Fruit fly (Drosophila melanogaster) whole organism, adult: Measurements from ENCODE around the gene ppk10.

Source experiments
- CG11617 ChIP-seq: fragments of 200-800 bp; sonication (Bioruptor generic); optimal IDR thresholded peaks from 2 replicates; lab custom pipeline; 2017; ENCODE audit warnings: mild to moderate bottlenecking, missing biosample characterization, missing genetic modification reagents, missing genetic modification characterization
- CG12768 ChIP-seq: fragments of 200-800 bp; sonication (Bioruptor generic); optimal IDR thresholded peaks from 2 replicates; lab custom pipeline; 2017; ENCODE audit warnings: missing biosample characterization, missing genetic modification characterization, mild to moderate bottlenecking, moderate library complexity, missing genetic modification reagents
- CG14711 ChIP-seq: fragments of 200-800 bp; sonication (Bioruptor generic); optimal IDR thresholded peaks from 2 replicates; lab custom pipeline; 2018; ENCODE audit warnings: missing biosample characterization, mild to moderate bottlenecking, missing genetic modification characterization, moderate library complexity
- CG1620 ChIP-seq: fragments of 200-800 bp; sonication (Bioruptor generic); optimal IDR thresholded peaks from 2 replicates; lab custom pipeline; 2016; ENCODE audit warnings: missing biosample characterization, missing genetic modification characterization
- CG33017 ChIP-seq: fragments of 200-800 bp; sonication (Bioruptor generic); optimal IDR thresholded peaks from 2 replicates; lab custom pipeline; 2018; ENCODE audit warnings: missing biosample characterization, mild to moderate bottlenecking, missing genetic modification characterization, moderate library complexity
- CG5204 ChIP-seq: fragments of 200-800 bp; sonication (Bioruptor generic); optimal IDR thresholded peaks from 2 replicates; lab custom pipeline; 2016; ENCODE audit warnings: missing biosample characterization, missing genetic modification characterization
- CG7045 ChIP-seq: fragments of 200-800 bp; sonication (Bioruptor generic); optimal IDR thresholded peaks from 2 replicates; lab custom pipeline; 2017; ENCODE audit warnings: missing biosample characterization, mild to moderate bottlenecking, missing genetic modification characterization
- CG7101 ChIP-seq: fragments of 200-800 bp; sonication (Bioruptor generic); optimal IDR thresholded peaks from 2 replicates; lab custom pipeline; 2018; ENCODE audit warnings: missing biosample characterization, mild to moderate bottlenecking, missing genetic modification characterization, moderate library complexity
- Clk ChIP-seq: fragments of 200-800 bp; sonication (Bioruptor generic); optimal IDR thresholded peaks from 2 replicates; lab custom pipeline; 2017; ENCODE audit warnings: missing biosample characterization, missing genetic modification characterization
- Crg-1 ChIP-seq: fragments of 200-800 bp; sonication (Bioruptor generic); optimal IDR thresholded peaks from 2 replicates; lab custom pipeline; 2016; ENCODE audit warnings: missing biosample characterization, missing genetic modification characterization
- Hr96 ChIP-seq: fragments of 200-800 bp; sonication (Bioruptor generic); optimal IDR thresholded peaks from 2 replicates; lab custom pipeline; 2016; ENCODE audit warnings: missing biosample characterization, missing genetic modification characterization
- Mnt ChIP-seq: fragments of 200-800 bp; sonication (Bioruptor generic); optimal IDR thresholded peaks from 2 replicates; lab custom pipeline; 2016; ENCODE audit warnings: missing biosample characterization, mild to moderate bottlenecking, missing genetic modification characterization
- bab1 ChIP-seq: fragments of 200-800 bp; sonication (Bioruptor generic); optimal IDR thresholded peaks from 3 replicates; lab custom pipeline; 2019; ENCODE audit warnings: missing biosample characterization, mild to moderate bottlenecking, missing genetic modification characterization, moderate library complexity
- cic ChIP-seq: fragments of 200-800 bp; sonication (Bioruptor generic); optimal IDR thresholded peaks from 2 replicates; lab custom pipeline; 2017; ENCODE audit warnings: missing biosample characterization, mild to moderate bottlenecking, missing genetic modification characterization, moderate library complexity
- cnc ChIP-seq, 2 experiments: fragments of >200 bp; optimal IDR thresholded peaks; 2 replicates each; lab custom pipeline; 2017
- kay ChIP-seq: fragments of 200-800 bp; sonication (Bioruptor generic); peaks from one replicate; lab custom pipeline; 2016; ENCODE audit warnings: missing biosample characterization, missing genetic modification characterization, borderline replicate concordance
- ovo ChIP-seq: fragments of 200-800 bp; sonication (Bioruptor generic); optimal IDR thresholded peaks from 2 replicates; lab custom pipeline; 2016; ENCODE audit warnings: missing biosample characterization, missing genetic modification characterization
- pad ChIP-seq: fragments of 200-800 bp; sonication (Bioruptor generic); optimal IDR thresholded peaks from 3 replicates; lab custom pipeline; 2017; ENCODE audit warnings: missing biosample characterization, missing genetic modification characterization, mild to moderate bottlenecking, moderate library complexity, missing genetic modification reagents
- tj ChIP-seq: fragments of 200-800 bp; sonication (Bioruptor generic); optimal IDR thresholded peaks from 3 replicates; lab custom pipeline; 2017; ENCODE audit warnings: missing biosample characterization, mild to moderate bottlenecking, missing genetic modification characterization, moderate library complexity
- toe ChIP-seq: fragments of 200-800 bp; sonication (Bioruptor generic); optimal IDR thresholded peaks from 2 replicates; lab custom pipeline; 2016; ENCODE audit warnings: missing biosample characterization, missing genetic modification characterization

The ppk10 gene

dm6 chr2L:10452296-10452695 lies at the start of gene ppk10:
Gene ppk10 (minus strand): TSS chr2L:10452396.
- no peak for TF ChIP-seq Clk
- no peak for TF ChIP-seq ovo
- TF ChIP-seq Hr96 = no peak
- no peak for TF ChIP-seq CG11617 (GFP tag; lab: Kevin White, UChicago)
- TF ChIP-seq CG7101 (tag; lab: Kevin White, UChicago) = no peak
- TF ChIP-seq cic (GFP tag; lab: Kevin White, UChicago) = no peak
- TF ChIP-seq pad (GFP tag; lab: Kevin White, UChicago) = no peak
- no peak for TF ChIP-seq kay
- no peak for TF ChIP-seq CG14711 (tag; lab: Kevin White, UChicago)
- TF ChIP-seq toe (GFP tag; lab: Kevin White, UChicago) = no peak
- no peak for TF ChIP-seq CG33017 (tag; lab: Kevin White, UChicago)
- TF ChIP-seq CG12768 = no peak
- TF ChIP-seq cnc (optimal IDR thresholded peaks at IDR 0.05; lab: Kevin White, UChicago) = no peak

- TF ChIP-seq Mnt (GFP tag; lab: Kevin White, UChicago) (peak; percentile 21), CG14711 (tag; lab: Kevin White, UChicago) (no peak), ovo (no peak), CG33017 (tag; lab: Kevin White, UChicago) (no peak), Crg-1 (GFP tag; lab: Kevin White, UChicago) (no peak), Clk (no peak), kay (peak; percentile 95), tj (peak; percentile 67), cnc (optimal IDR thresholded peaks at IDR 0.05; lab: Kevin White, UChicago) (no peak), CG12768 (no peak), CG1620 (GFP tag; lab: Kevin White, UChicago) (no peak), CG7045 (GFP tag; lab: Kevin White, UChicago) (no peak), cic (GFP tag; lab: Kevin White, UChicago) (no peak), CG7101 (tag; lab: Kevin White, UChicago) (no peak), Hr96 (no peak), toe (GFP tag; lab: Kevin White, UChicago) (no peak), pad (GFP tag; lab: Kevin White, UChicago) (no peak)
Measured at dm6 chr2L:10500309-10500974, 48.2 kb upstream of the ppk10 start.

- TF ChIP-seq CG12768 (no peak), kay (no peak), CG14711 (tag; lab: Kevin White, UChicago) (no peak), CG33017 (tag; lab: Kevin White, UChicago) (no peak), Hr96 (no peak), ovo (no peak), CG11617 (GFP tag; lab: Kevin White, UChicago) (no peak), CG7101 (tag; lab: Kevin White, UChicago) (no peak), Mnt (GFP tag; lab: Kevin White, UChicago) (no peak), pad (GFP tag; lab: Kevin White, UChicago) (no peak), CG1620 (GFP tag; lab: Kevin White, UChicago) (no peak), Clk (no peak), tj (no peak), CG5204 (GFP tag; lab: Kevin White, UChicago) (no peak), CG7045 (GFP tag; lab: Kevin White, UChicago) (no peak), bab1 (GFP tag; lab: Kevin White, UChicago) (no peak)
Measured at dm6 chr2L:10499608-10500007, 47.4 kb upstream of the ppk10 start.

dm6 chr2L:10497106-10497800 lies 45.1 kb upstream of the ppk10 start:
- no peak for TF ChIP-seq Crg-1 (GFP tag; lab: Kevin White, UChicago)
- TF ChIP-seq CG7101 (tag; lab: Kevin White, UChicago) = no peak
- no peak for TF ChIP-seq ovo
- TF ChIP-seq CG1620 (GFP tag; lab: Kevin White, UChicago) = no peak
- TF ChIP-seq cnc (optimal IDR thresholded peaks at IDR 0.05; lab: Kevin White, UChicago) = no peak
- TF ChIP-seq bab1 (GFP tag; lab: Kevin White, UChicago) = no peak
- TF ChIP-seq CG33017 (tag; lab: Kevin White, UChicago) = no peak
- TF ChIP-seq kay = no peak
- TF ChIP-seq pad (GFP tag; lab: Kevin White, UChicago) = no peak
- no peak for TF ChIP-seq Mnt (GFP tag; lab: Kevin White, UChicago)
- no peak for TF ChIP-seq Hr96
- no peak for TF ChIP-seq toe (GFP tag; lab: Kevin White, UChicago)

- TF ChIP-seq cnc (optimal IDR thresholded peaks at IDR 0.05; lab: Kevin White, UChicago) (no peak), CG11617 (GFP tag; lab: Kevin White, UChicago) (no peak), Hr96 (no peak), CG14711 (tag; lab: Kevin White, UChicago) (no peak), CG7101 (tag; lab: Kevin White, UChicago) (no peak), kay (no peak), CG33017 (tag; lab: Kevin White, UChicago) (no peak), pad (GFP tag; lab: Kevin White, UChicago) (no peak), CG1620 (GFP tag; lab: Kevin White, UChicago) (no peak)
Measured at dm6 chr2L:10496338-10496737, 44.1 kb upstream of the ppk10 start.

- TF ChIP-seq bab1 (GFP tag; lab: Kevin White, UChicago) (no peak), CG7101 (tag; lab: Kevin White, UChicago) (no peak), CG14711 (tag; lab: Kevin White, UChicago) (no peak), cic (GFP tag; lab: Kevin White, UChicago) (no peak), Crg-1 (GFP tag; lab: Kevin White, UChicago) (no peak), pad (GFP tag; lab: Kevin White, UChicago) (no peak), CG7045 (GFP tag; lab: Kevin White, UChicago) (no peak), kay (no peak), CG33017 (tag; lab: Kevin White, UChicago) (no peak), CG12768 (no peak), toe (GFP tag; lab: Kevin White, UChicago) (no peak), CG11617 (GFP tag; lab: Kevin White, UChicago) (no peak), CG5204 (GFP tag; lab: Kevin White, UChicago) (no peak), Clk (no peak), Hr96 (no peak)
Measured at dm6 chr2L:10495495-10495894, 43.3 kb upstream of the ppk10 start.
